Worm (Caenorhabditis elegans): ENCODE results near the gene Y42H9AR.1.

The Y42H9AR.1 gene

DNA sequence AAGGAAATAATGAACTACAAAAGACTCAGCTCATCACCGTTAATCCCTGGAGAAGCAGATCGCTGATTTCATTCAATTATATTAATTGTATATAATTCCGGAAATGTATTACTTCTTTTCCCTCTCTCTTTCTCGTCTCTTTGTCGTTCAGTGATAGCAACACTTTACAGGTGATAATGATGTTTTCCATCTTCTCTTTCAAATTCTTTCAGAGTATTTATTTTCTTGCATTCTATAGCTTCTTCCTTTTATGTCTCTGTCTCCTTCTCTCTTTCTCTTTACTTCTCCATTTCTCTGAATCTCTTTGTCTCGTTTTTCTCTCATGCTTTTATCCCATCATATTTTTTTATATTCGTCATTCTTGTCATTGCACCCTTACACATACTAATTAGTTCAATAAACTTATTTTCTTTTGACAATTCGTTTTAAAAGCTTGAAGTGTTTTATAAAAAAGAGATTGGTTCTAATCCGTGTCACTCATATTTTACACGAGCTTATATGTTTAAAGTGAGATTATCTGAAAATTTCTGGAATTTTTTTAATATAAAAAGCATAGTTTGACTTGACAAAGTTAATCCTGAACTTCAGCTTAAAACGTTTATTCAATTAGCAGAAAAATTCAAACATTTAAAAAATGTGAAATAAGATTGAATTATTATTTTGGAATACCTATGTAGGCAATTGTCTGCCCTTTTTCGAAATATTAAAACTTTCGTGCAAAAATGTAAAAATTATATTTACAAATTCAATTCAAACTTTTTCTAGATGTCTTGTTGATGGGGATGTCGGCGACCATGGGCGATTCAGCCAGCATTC, 29.8 kb downstream of the Y42H9AR.1 start, which contains the start of gene pmk-2:
pmk-2 (plus strand) TSS at position 766 of the 816 bp plus-strand sequence.
- TF ChIP-seq lsl-1 (GFP tag; optimal IDR thresholded peaks at IDR 0.05) (no peak), aptf-3 (GFP tag; IDR thresholded peaks at IDR 0.05) (no peak), nhr-80 (tag; optimal IDR thresholded peaks at IDR 0.05) (peak; percentile 18), cebp-1 (GFP tag; IDR thresholded peaks at IDR 0.05) (no peak), cebp-1 (tag; optimal IDR thresholded peaks at IDR 0.05) (no peak), lir-1 (GFP tag; conservative IDR thresholded peaks at IDR 0.05) (no peak), F23B12.7 (tag; optimal IDR thresholded peaks at IDR 0.05; ENCODE audit: insufficient read depth) (no peak), atf-7 (tag; optimal IDR thresholded peaks at IDR 0.05) (no peak), T07F8.4 (tag; optimal IDR thresholded peaks at IDR 0.05) (no peak), ceh-100 (GFP tag; IDR thresholded peaks at IDR 0.05) (no peak), hmg-1.2 (GFP tag; IDR thresholded peaks at IDR 0.05) (peak; percentile 24; the same call in 1 of the 2 replicates), D2030.7 (GFP tag; IDR thresholded peaks at IDR 0.05) (no peak), ceh-79 (tag; optimal IDR thresholded peaks at IDR 0.05) (no peak), F55B11.4 (tag; optimal IDR thresholded peaks at IDR 0.05; ENCODE audit: borderline replicate concordance, insufficient read depth) (no peak), repo-1 (tag; optimal IDR thresholded peaks at IDR 0.05) (no peak), T26A5.8 (tag; optimal IDR thresholded peaks at IDR 0.05) (no peak)

DNA sequence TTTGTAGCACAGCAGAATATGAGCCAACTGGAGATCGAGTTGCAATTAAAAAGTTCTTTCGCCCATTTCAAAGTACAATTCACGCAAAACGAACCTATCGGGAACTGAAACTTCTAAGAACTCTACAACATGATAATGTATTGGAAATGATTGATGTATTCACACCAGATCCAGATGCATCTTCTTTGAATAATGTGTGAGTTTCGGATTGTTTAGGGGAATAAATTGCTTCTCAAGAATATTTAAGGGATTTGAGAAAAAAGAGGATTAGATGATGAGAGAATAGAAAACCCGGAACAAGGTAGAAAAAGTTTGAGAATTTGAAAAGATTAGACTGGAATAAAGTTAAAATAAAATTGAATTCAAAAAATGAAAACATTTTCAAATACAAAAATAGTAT, 31.1 kb downstream of the Y42H9AR.1 start:
- no peak for TF ChIP-seq nhr-27 (tag; optimal IDR thresholded peaks at IDR 0.05)
- TF ChIP-seq aptf-2 (GFP tag; conservative IDR thresholded peaks at IDR 0.05) = no peak
- TF ChIP-seq T26A5.8 (tag; optimal IDR thresholded peaks at IDR 0.05) = no peak
- no peak for TF ChIP-seq madf-6 (GFP tag; IDR thresholded peaks at IDR 0.05)
- no peak for TF ChIP-seq lsl-1 (GFP tag; optimal IDR thresholded peaks at IDR 0.05)
- no peak for TF ChIP-seq F57C9.4 (tag; optimal IDR thresholded peaks at IDR 0.05)
- no peak for TF ChIP-seq sdz-38 (tag; optimal IDR thresholded peaks at IDR 0.05)
- no peak for TF ChIP-seq somi-1 (GFP tag; optimal IDR thresholded peaks at IDR 0.05)
- no peak for TF ChIP-seq attf-6 (GFP tag; IDR thresholded peaks at IDR 0.05)
- no peak for TF ChIP-seq nfya-1 (tag; optimal IDR thresholded peaks at IDR 0.05; ENCODE audit: borderline replicate concordance, insufficient read depth)
- no peak for TF ChIP-seq ztf-28 (GFP tag; IDR thresholded peaks at IDR 0.05)
- TF ChIP-seq him-1 (tag; optimal IDR thresholded peaks at IDR 0.05) = no peak
- no peak for TF ChIP-seq F57A8.1 (GFP tag; optimal IDR thresholded peaks at IDR 0.05)
- no peak for TF ChIP-seq F55B11.4 (tag; optimal IDR thresholded peaks at IDR 0.05; ENCODE audit: borderline replicate concordance, insufficient read depth)
- no peak for TF ChIP-seq let-526 (GFP tag; IDR thresholded peaks at IDR 0.05)
- no peak for TF ChIP-seq rpc-1 (optimal IDR thresholded peaks at IDR 0.05)
- TF ChIP-seq rpc-1 (tag; optimal IDR thresholded peaks at IDR 0.05) = no peak
- TF ChIP-seq Y67H2A.10 (GFP tag; conservative IDR thresholded peaks at IDR 0.05) = no peak
- no peak for TF ChIP-seq ets-4 (GFP tag; optimal IDR thresholded peaks at IDR 0.05)

ce11 chrIV:8146283-8146682, 33.1 kb downstream of the Y42H9AR.1 start:
- TF ChIP-seq F23B12.7 (tag; optimal IDR thresholded peaks at IDR 0.05; ENCODE audit: insufficient read depth) = no peak
- TF ChIP-seq hmg-1.2 (GFP tag; IDR thresholded peaks at IDR 0.05) = peak; percentile 63; the same call in 1 of the 2 replicates

DNA sequence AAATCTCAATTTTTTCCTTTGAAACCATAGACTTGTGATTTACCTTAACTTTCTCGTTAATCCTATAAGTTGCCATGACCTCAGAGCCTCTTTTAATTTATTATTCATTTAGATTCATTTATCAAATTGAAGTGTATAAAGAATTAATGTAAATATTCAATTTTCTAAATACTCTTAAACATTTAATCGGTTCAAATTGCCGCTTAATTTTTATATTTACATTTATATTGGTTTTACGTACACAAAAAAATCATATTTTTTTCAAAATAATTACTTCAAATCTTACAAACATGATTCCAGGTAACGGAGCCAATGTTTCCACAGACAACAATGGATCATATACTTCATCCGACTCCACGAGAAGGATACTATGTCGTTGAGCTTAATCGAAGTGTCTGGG, 35.3 kb downstream of the Y42H9AR.1 start, which contains the start of gene pmk-1:
pmk-1 (plus strand) TSS at position 301 of the 400 bp plus-strand sequence.
- TF ChIP-seq nhr-179 (tag; optimal IDR thresholded peaks at IDR 0.05) (no peak), Y79H2A.3 (GFP tag; conservative IDR thresholded peaks at IDR 0.05) (no peak), ets-4 (GFP tag; optimal IDR thresholded peaks at IDR 0.05) (no peak), nhr-27 (tag; optimal IDR thresholded peaks at IDR 0.05) (no peak), madf-3 (GFP tag; IDR thresholded peaks at IDR 0.05) (no peak), F55B11.4 (tag; optimal IDR thresholded peaks at IDR 0.05; ENCODE audit: borderline replicate concordance, insufficient read depth) (no peak), hmg-1.2 (GFP tag; IDR thresholded peaks at IDR 0.05) (no peak), hrde-1 (tag; optimal IDR thresholded peaks at IDR 0.05; ENCODE audit: borderline replicate concordance) (no peak), dpff-1 (tag; optimal IDR thresholded peaks at IDR 0.05) (no peak), bed-1 (GFP tag; IDR thresholded peaks at IDR 0.05) (no peak), akir-1 (GFP tag; optimal IDR thresholded peaks at IDR 0.05) (no peak)
